Worm (Caenorhabditis elegans): ENCODE results near the gene acn-1.

acn-1 gene

ce11 chrX:5116816-5117459 is 20.1 kb upstream of the acn-1 start, which contains the start of gene apl-1:
Gene apl-1 (minus strand): TSS chrX:5116866.
- TF ChIP-seq hmbx-1 (tag; optimal IDR thresholded peaks at IDR 0.05) (no peak), scrt-1 (GFP tag; IDR thresholded peaks at IDR 0.05) (no peak), F13C5.2 (tag; optimal IDR thresholded peaks at IDR 0.05) (no peak), B0310.2 (tag; optimal IDR thresholded peaks at IDR 0.05) (no peak), ama-1 (optimal IDR thresholded peaks at IDR 0.05) (no peak), tbx-37 (GFP tag; conservative IDR thresholded peaks at IDR 0.05) (no peak), pes-1 (GFP tag; IDR thresholded peaks at IDR 0.05) (no peak), hmg-4 (GFP tag; optimal IDR thresholded peaks at IDR 0.05) (no peak), hnd-1 (tag; optimal IDR thresholded peaks at IDR 0.05) (no peak), ets-7 (tag; optimal IDR thresholded peaks at IDR 0.05) (no peak), ceh-36 (tag; optimal IDR thresholded peaks at IDR 0.05) (no peak)

ce11 chrX:5116180-5116579 is 19.3 kb upstream of the acn-1 start:
- TF ChIP-seq pes-1 (GFP tag; IDR thresholded peaks at IDR 0.05) (no peak), F13C5.2 (tag; optimal IDR thresholded peaks at IDR 0.05) (no peak), tbx-11 (GFP tag; IDR thresholded peaks at IDR 0.05) (no peak), aly-1 (tag; optimal IDR thresholded peaks at IDR 0.05) (no peak), ceh-36 (tag; optimal IDR thresholded peaks at IDR 0.05) (no peak), flt-1 (GFP tag; IDR thresholded peaks at IDR 0.05) (no peak), ama-1 (optimal IDR thresholded peaks at IDR 0.05) (no peak), B0310.2 (tag; optimal IDR thresholded peaks at IDR 0.05) (no peak), sea-1 (GFP tag; conservative IDR thresholded peaks at IDR 0.05) (no peak), hnd-1 (tag; optimal IDR thresholded peaks at IDR 0.05) (no peak), hmg-4 (GFP tag; optimal IDR thresholded peaks at IDR 0.05) (no peak), tbx-37 (GFP tag; conservative IDR thresholded peaks at IDR 0.05) (no peak), ceh-13 (GFP tag; optimal IDR thresholded peaks at IDR 0.05) (no peak), hmbx-1 (tag; optimal IDR thresholded peaks at IDR 0.05) (no peak), scrt-1 (GFP tag; IDR thresholded peaks at IDR 0.05) (no peak), tra-4 (tag; optimal IDR thresholded peaks at IDR 0.05) (no peak), ets-7 (tag; optimal IDR thresholded peaks at IDR 0.05) (no peak)

DNA sequence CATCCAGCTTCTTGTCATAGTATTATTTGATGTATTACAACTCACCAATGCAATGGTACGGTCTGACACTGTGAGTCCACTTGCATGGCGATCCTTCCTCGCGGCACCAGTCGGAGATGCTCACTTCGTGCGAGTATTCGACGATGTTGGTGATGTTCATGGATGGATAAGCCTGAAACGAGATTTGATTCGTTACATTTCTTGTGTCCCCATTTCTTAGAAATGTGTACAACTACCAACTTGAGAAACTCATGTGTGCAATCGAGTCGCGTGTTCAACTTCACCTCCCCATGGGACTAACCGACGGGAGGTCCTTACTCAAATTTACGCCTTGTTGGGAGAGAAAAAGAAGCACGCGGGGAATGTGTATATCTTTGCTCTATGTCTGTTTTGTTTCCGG is 18.6 kb upstream of the acn-1 start:
- TF ChIP-seq tbx-37 (GFP tag; conservative IDR thresholded peaks at IDR 0.05) = no peak
- TF ChIP-seq tbx-11 (GFP tag; IDR thresholded peaks at IDR 0.05) = no peak
- TF ChIP-seq ceh-36 (tag; optimal IDR thresholded peaks at IDR 0.05) = no peak
- no peak for TF ChIP-seq scrt-1 (GFP tag; IDR thresholded peaks at IDR 0.05)
- TF ChIP-seq ets-7 (tag; optimal IDR thresholded peaks at IDR 0.05) = no peak
- no peak for TF ChIP-seq hmg-4 (GFP tag; optimal IDR thresholded peaks at IDR 0.05)
- TF ChIP-seq hnd-1 (tag; optimal IDR thresholded peaks at IDR 0.05) = no peak
- no peak for TF ChIP-seq F13C5.2 (tag; optimal IDR thresholded peaks at IDR 0.05)
- TF ChIP-seq sea-1 (GFP tag; conservative IDR thresholded peaks at IDR 0.05) = no peak
- TF ChIP-seq flt-1 (GFP tag; IDR thresholded peaks at IDR 0.05) = no peak
- TF ChIP-seq hmbx-1 (tag; optimal IDR thresholded peaks at IDR 0.05) = no peak
- no peak for TF ChIP-seq tra-4 (tag; optimal IDR thresholded peaks at IDR 0.05)
- no peak for TF ChIP-seq ceh-13 (GFP tag; optimal IDR thresholded peaks at IDR 0.05)
- no peak for TF ChIP-seq pes-1 (GFP tag; IDR thresholded peaks at IDR 0.05)
- TF ChIP-seq B0310.2 (tag; optimal IDR thresholded peaks at IDR 0.05) = no peak
- no peak for TF ChIP-seq ama-1 (optimal IDR thresholded peaks at IDR 0.05)
- no peak for TF ChIP-seq aly-1 (tag; optimal IDR thresholded peaks at IDR 0.05)

DNA sequence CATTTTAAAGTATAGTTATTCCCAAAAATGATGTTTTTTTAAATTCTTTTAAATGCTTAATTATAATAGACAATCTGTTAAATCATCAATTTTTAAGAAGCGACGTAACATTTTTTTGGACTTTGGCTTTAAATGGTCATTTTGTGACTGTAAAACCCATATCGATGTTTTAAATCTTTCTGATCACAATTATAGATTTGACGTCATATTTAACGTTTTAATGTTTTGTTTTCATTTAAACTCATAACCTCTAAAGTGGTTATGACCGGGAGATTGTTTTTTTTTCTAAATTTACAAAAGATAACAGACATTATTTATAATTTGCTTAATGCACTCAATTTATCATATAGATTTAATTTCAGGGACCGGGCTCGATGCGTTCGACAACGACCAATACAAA is 15.0 kb upstream of the acn-1 start:
- TF ChIP-seq sea-1 (GFP tag; conservative IDR thresholded peaks at IDR 0.05) = no peak
- TF ChIP-seq tra-4 (tag; optimal IDR thresholded peaks at IDR 0.05) = no peak
- no peak for TF ChIP-seq hmg-4 (GFP tag; optimal IDR thresholded peaks at IDR 0.05)
- TF ChIP-seq aly-1 (tag; optimal IDR thresholded peaks at IDR 0.05) = no peak
- no peak for TF ChIP-seq flt-1 (GFP tag; IDR thresholded peaks at IDR 0.05)
- TF ChIP-seq ets-7 (tag; optimal IDR thresholded peaks at IDR 0.05) = no peak
- TF ChIP-seq B0310.2 (tag; optimal IDR thresholded peaks at IDR 0.05) = no peak

ce11 chrX:5109130-5109529 is 12.3 kb upstream of the acn-1 start, which contains the start of gene C42D8.1:
Gene C42D8.1 (plus strand): TSS chrX:5109506.
- TF ChIP-seq tbx-11 (GFP tag; IDR thresholded peaks at IDR 0.05) (no peak), ceh-36 (tag; optimal IDR thresholded peaks at IDR 0.05) (no peak), aly-1 (tag; optimal IDR thresholded peaks at IDR 0.05) (no peak), scrt-1 (GFP tag; IDR thresholded peaks at IDR 0.05) (no peak), pes-1 (GFP tag; IDR thresholded peaks at IDR 0.05) (no peak), F13C5.2 (tag; optimal IDR thresholded peaks at IDR 0.05) (no peak), hnd-1 (tag; optimal IDR thresholded peaks at IDR 0.05) (no peak), ama-1 (optimal IDR thresholded peaks at IDR 0.05) (no peak), B0310.2 (tag; optimal IDR thresholded peaks at IDR 0.05) (no peak), tbx-37 (GFP tag; conservative IDR thresholded peaks at IDR 0.05) (no peak), hmbx-1 (tag; optimal IDR thresholded peaks at IDR 0.05) (no peak), ets-7 (tag; optimal IDR thresholded peaks at IDR 0.05) (no peak), sea-1 (GFP tag; conservative IDR thresholded peaks at IDR 0.05) (no peak), hmg-4 (GFP tag; optimal IDR thresholded peaks at IDR 0.05) (no peak), ceh-13 (GFP tag; optimal IDR thresholded peaks at IDR 0.05) (no peak), tra-4 (tag; optimal IDR thresholded peaks at IDR 0.05) (no peak), flt-1 (GFP tag; IDR thresholded peaks at IDR 0.05) (no peak)

ce11 chrX:5106942-5107341 is 10.1 kb upstream of the acn-1 start, which contains the start of gene C42D8.9:
Gene C42D8.9 (minus strand): TSS chrX:5107042.
- TF ChIP-seq ama-1 (optimal IDR thresholded peaks at IDR 0.05) (no peak), tbx-37 (GFP tag; conservative IDR thresholded peaks at IDR 0.05) (no peak), hmbx-1 (tag; optimal IDR thresholded peaks at IDR 0.05) (no peak), ets-7 (tag; optimal IDR thresholded peaks at IDR 0.05) (no peak), tra-4 (tag; optimal IDR thresholded peaks at IDR 0.05) (no peak)

DNA sequence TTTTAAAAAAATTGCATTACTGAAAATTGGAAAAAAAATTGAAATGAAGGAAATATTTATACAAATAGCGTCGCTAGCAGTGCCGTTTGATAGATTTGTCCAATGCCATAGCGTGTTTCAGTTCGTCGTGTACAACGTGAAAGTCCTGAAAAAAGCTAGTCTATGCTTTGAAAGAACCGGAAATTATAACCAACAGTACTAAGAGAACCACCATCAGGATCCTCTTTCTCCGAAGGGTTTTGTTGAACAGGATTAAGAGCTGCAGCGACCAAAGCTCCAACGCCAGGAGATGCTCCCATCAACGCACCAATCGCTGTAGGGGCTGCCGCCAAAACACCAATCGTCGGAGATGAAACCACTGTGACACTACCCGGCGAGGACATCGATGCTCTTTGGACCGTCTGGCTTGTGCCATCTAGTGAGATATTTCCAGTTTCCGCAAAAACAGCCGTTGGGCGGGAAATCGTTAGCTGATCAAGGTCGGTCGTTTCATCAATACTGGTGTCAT is 9.4 kb upstream of the acn-1 start:
- TF ChIP-seq ceh-13 (GFP tag; optimal IDR thresholded peaks at IDR 0.05) (no peak), hmbx-1 (tag; optimal IDR thresholded peaks at IDR 0.05) (no peak), B0310.2 (tag; optimal IDR thresholded peaks at IDR 0.05) (no peak), tbx-11 (GFP tag; IDR thresholded peaks at IDR 0.05) (no peak), tra-4 (tag; optimal IDR thresholded peaks at IDR 0.05) (no peak), scrt-1 (GFP tag; IDR thresholded peaks at IDR 0.05) (no peak), sea-1 (GFP tag; conservative IDR thresholded peaks at IDR 0.05) (no peak), pes-1 (GFP tag; IDR thresholded peaks at IDR 0.05) (no peak), ama-1 (optimal IDR thresholded peaks at IDR 0.05) (no peak), ceh-36 (tag; optimal IDR thresholded peaks at IDR 0.05) (no peak), tbx-37 (GFP tag; conservative IDR thresholded peaks at IDR 0.05) (no peak), ets-7 (tag; optimal IDR thresholded peaks at IDR 0.05) (no peak)
